Worm (Caenorhabditis elegans) whole organism, early embryonic: ENCODE results near the gene slc-25A29.

Experiments
- F13C5.2 ChIP-seq: sonication (generic microtip); optimal IDR thresholded peaks from 2 replicates; lab custom pipeline; 2017; ENCODE audit warnings: mild to moderate bottlenecking, missing genetic modification characterization, inconsistent platforms, missing compliant biosample characterization
- ama-1 ChIP-seq: fragments of 150-350 bp; optimal IDR thresholded peaks from 2 replicates; lab custom pipeline; 2014
- tbx-37 ChIP-seq: fragments of 200-800 bp; sonication (Bioruptor generic); conservative IDR thresholded peaks from 2 replicates; pipeline ENCODE4 v1.3.6; 2022; ENCODE audit warnings: missing genetic modification reagents, missing genetic modification characterization, missing compliant biosample characterization

DNA sequence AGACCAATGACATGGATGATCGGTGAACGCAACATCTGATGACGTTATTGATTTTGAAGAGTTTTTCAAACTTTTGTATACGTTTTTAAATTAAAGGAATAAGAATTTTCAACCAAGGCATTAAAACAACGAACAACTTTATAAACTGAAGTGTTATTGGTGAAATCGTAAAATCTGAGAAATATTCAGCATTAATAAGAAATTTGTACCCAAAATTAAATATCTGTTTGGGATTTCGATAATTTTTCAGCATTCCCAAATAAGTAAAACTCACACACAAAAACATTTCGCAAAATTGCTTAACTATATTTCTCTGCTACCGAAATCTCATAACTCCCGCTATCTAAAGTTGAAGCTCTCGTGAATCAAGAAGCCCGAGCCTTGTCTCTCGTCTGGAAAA is 1.6 kb upstream of the slc-25A29 start:
- TF ChIP-seq F13C5.2 (tag; lab: Kevin White, UChicago) (no peak), ama-1 (lab: Kevin White, UChicago) (no peak), tbx-37 (GFP tag; lab: Robert Waterston, UW) (no peak)
